Worm (Caenorhabditis elegans): ENCODE data around the gene let-23.

DNA sequence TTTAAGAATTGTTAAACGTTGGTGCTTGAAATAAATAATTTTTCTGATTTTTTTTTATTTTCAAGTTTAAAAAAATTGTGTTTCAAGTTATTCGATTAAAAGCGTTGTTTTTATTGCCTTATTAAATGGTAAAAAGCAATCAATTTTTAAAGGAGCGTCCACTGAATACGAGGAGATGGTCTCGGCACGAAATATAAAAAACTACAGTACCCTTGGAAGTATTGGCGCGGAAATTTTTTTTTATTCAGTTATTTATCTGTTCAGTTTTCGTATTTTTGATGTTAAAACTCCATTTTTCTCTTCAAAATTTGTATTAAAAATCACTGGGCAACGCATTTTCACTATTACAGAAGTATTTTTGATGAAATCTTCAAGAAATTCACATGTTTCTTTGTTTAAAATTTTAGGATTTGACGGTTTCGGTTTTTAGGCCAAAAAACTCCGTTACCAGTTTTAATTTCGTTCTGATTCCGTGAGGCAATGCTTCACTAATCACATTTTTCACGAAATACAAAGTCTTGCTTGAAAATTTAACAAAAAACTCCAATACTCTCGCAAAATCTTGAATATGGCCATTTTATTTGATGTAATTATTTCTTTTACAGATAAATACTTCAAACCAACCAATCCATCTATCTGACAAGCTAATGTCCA is 15.9 kb downstream of the let-23 start, which contains the start of gene znfx-1:
- TF ChIP-seq R02D3.7 (tag; optimal IDR thresholded peaks at IDR 0.05) (no peak), tag-97 (GFP tag; IDR thresholded peaks at IDR 0.05) (no peak), aha-1 (tag) (no peak), unc-130 (GFP tag; optimal IDR thresholded peaks at IDR 0.05) (peak; percentile 35), lin-15B (tag; optimal IDR thresholded peaks at IDR 0.05) (no peak), ceh-32 (tag; optimal IDR thresholded peaks at IDR 0.05; ENCODE audit: poor library complexity) (no peak), unc-62 (GFP tag; optimal IDR thresholded peaks at IDR 0.05 in 1 of 2) (no peak), unc-62 (tag; optimal IDR thresholded peaks at IDR 0.05) (no peak), nhr-6 (tag; optimal IDR thresholded peaks at IDR 0.05) (no peak), sdz-12 (GFP tag; optimal IDR thresholded peaks at IDR 0.05) (no peak), hmg-1.1 (GFP tag; IDR thresholded peaks at IDR 0.05) (no peak), ama-1 (optimal IDR thresholded peaks at IDR 0.05) (no peak), hlh-11 (tag; optimal IDR thresholded peaks at IDR 0.05) (no peak), ztf-11 (tag; optimal IDR thresholded peaks at IDR 0.05) (no peak), nhr-10 (tag; optimal IDR thresholded peaks at IDR 0.05) (no peak)
